Worm (Caenorhabditis elegans): Measurements from ENCODE around the gene F38B6.7.

The F38B6.7 gene

ce11 chrX:6698267-6698666, at the start of gene F38B6.7, which contains the start of gene F38B6.2:
F38B6.7 (minus strand) TSS chrX:6698367.
F38B6.2 (plus strand) TSS chrX:6698533.
- TF ChIP-seq W03F9.2 (tag; optimal IDR thresholded peaks at IDR 0.05) (no peak), him-1 (tag; optimal IDR thresholded peaks at IDR 0.05) (no peak), dao-5 (tag; optimal IDR thresholded peaks at IDR 0.05) (no peak)

- TF ChIP-seq dao-5 (tag; optimal IDR thresholded peaks at IDR 0.05) (no peak), W03F9.2 (tag; optimal IDR thresholded peaks at IDR 0.05) (no peak), him-1 (tag; optimal IDR thresholded peaks at IDR 0.05) (no peak)
Measured at ce11 chrX:6747906-6748356, 49.8 kb upstream of the F38B6.7 start.

ce11 chrX:6746849-6747248, 48.7 kb upstream of the F38B6.7 start:
- TF ChIP-seq W03F9.2 (tag; optimal IDR thresholded peaks at IDR 0.05) (no peak), him-1 (tag; optimal IDR thresholded peaks at IDR 0.05) (no peak), dao-5 (tag; optimal IDR thresholded peaks at IDR 0.05) (no peak)

DNA sequence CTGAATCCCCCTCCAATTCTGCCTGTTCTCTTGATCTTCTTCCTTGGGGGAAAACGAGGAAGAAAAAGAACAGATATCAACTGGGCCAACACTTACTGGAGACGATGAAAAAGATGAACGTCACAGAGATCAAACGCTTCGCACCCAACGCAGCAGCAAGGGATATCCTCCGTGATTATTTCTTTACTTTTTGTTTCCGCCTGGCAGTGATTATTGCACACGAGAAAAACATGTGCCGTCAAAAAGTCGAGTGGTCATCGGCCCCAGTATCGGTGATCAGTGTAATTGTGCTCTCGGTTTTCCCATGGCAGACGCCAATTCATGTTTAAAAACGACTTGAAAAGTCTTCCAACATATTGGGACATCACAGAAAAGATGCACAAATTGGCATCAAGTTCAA, 47.3 kb upstream of the F38B6.7 start:
- TF ChIP-seq W03F9.2 (tag; optimal IDR thresholded peaks at IDR 0.05) = no peak

DNA sequence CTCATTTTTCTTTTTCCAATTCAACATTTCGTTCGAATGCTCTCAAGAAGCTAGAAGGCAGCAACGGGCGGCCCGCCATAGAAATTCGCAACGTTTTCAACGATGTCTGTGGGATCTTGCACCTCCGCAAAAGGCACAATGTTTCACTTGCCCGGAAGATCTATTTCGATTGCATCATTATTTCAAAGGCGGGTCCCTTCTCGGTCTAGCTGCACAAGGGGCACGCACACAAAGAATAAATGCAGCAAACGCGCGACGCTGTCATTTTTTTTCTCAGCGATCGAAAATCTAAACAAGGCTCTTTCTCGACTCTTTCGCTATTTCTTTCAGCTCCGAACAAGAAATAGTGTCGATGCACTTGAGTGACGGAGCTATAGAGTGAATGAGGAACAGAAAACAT, 46.8 kb upstream of the F38B6.7 start:
- no peak for TF ChIP-seq dao-5 (tag; optimal IDR thresholded peaks at IDR 0.05)
- no peak for TF ChIP-seq W03F9.2 (tag; optimal IDR thresholded peaks at IDR 0.05)
- peak; percentile 26 for TF ChIP-seq him-1 (tag; optimal IDR thresholded peaks at IDR 0.05)

DNA sequence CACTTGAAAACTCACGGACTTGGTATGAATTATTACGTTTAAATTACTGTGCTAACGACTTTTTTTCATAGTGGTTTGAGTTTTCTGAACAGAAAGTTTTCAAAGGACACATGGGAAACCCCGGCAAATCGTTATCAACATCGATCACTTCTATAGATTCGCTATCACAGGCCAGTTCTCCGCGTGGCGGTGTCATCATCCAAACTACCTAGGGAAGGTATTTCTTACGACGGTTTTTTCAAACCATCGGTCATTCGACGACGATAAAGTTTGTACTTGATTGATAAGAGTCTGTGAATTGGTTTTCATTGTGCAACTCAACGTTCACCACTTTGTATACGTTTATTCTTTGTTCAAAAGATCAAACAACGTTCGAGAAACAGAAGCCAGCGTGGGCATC, 46.4 kb upstream of the F38B6.7 start:
- TF ChIP-seq W03F9.2 (tag; optimal IDR thresholded peaks at IDR 0.05) (peak; percentile 1), him-1 (tag; optimal IDR thresholded peaks at IDR 0.05) (no peak)

DNA sequence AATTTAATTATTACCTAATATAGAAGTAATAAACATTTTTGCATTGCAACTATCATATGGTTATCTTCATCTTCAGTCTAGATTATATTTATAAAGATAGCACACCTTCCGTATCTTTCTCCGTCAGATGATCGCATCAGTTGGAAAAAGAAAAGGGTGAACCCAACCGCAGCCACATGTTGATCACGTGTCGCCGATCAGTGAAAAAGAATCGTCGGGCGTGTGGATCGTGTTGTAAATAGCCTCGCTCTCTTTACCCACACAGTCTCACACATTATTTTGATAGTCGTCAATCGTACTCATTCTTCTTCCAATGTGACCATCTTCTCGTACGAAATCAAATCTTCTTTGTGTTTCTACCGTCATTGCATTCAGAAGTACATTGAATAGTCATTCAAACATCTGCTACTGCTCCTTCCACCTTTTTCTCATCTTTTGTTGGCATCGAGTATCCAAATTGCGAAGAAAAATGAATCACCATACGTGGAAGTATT, 45.7 kb upstream of the F38B6.7 start:
- no peak for TF ChIP-seq him-1 (tag; optimal IDR thresholded peaks at IDR 0.05)
- peak; percentile 67 for TF ChIP-seq W03F9.2 (tag; optimal IDR thresholded peaks at IDR 0.05)

DNA sequence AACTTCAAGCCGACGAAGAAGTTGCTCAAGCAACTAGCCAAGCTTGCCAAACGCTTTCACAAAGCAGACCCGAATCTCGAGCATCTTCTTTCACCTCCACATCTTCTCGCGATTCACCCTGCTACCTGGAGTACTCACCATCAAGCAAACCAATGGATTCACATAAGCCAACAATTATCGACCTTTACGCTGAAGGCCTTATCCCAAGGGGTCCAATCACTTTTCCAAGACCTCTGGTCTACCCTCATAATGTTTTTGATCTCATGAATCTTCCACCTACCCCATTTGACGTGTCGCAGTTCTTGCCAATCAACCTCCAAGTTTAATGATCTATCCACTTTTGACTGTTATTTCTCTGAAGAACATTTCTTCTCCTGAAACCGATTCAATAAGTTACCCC, 45.2 kb upstream of the F38B6.7 start:
- no peak for TF ChIP-seq W03F9.2 (tag; optimal IDR thresholded peaks at IDR 0.05)
- TF ChIP-seq him-1 (tag; optimal IDR thresholded peaks at IDR 0.05) = no peak
- no peak for TF ChIP-seq dao-5 (tag; optimal IDR thresholded peaks at IDR 0.05)

DNA sequence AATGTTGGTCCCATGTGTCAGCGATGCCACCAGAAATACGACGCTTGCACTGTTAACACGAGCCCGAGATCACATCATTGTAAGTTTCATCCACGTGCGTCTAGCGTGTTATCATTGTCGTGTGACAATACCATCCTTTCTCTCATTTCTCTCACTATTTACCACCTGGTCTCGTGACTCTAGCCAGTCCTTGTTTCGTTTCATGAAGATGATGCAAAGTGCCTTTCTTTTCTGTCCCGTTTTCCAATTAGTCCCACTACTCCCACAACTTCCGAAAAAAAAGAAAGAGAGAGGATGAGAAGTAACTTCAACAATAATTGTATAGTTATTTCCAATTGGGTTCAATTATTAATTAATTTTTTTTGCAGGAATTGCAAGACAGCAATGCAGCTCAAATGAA, 44.7 kb upstream of the F38B6.7 start:
- TF ChIP-seq dao-5 (tag; optimal IDR thresholded peaks at IDR 0.05) (no peak), W03F9.2 (tag; optimal IDR thresholded peaks at IDR 0.05) (no peak), him-1 (tag; optimal IDR thresholded peaks at IDR 0.05) (no peak)

DNA sequence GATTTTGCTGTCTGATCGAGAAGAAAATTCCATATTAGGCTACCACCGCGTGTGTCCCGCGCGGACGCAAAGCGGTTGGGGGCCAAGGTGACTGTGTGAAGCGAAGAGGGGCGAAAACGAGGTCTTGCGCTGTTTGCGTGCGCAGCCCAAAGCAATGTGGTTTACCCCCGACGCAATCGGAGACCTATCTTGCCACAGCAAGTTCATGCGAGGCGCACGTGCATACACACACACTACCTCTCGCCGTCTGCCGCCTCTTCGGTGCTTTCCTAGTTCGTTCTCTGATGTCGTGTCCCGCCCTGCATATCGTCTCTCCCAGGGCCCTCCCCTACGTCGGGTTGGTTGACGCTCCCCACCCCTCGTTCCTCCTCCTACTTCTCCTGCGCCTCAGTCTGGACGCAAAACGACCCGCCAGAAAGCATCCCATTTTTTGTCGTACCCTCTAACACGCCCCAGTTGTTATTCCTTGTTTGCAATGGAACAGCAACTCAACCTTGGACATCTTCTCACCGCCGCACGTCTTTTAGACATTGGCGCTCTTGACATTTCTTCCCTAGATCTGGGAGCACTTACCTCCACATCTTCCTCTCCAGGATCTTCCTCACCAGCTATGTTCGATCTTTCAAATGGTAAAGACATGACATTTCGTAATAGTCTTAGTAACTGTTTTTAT, 44.0 kb upstream of the F38B6.7 start, which contains the start of gene mdl-1:
Gene mdl-1, plus strand, starts transcription at position 341 of the 673 bp plus-strand sequence.
- peak; percentile 4 for TF ChIP-seq him-1 (tag; optimal IDR thresholded peaks at IDR 0.05)
- no peak for TF ChIP-seq dao-5 (tag; optimal IDR thresholded peaks at IDR 0.05)
- no peak for TF ChIP-seq W03F9.2 (tag; optimal IDR thresholded peaks at IDR 0.05)

- TF ChIP-seq W03F9.2 (tag; optimal IDR thresholded peaks at IDR 0.05) (peak; percentile 1), him-1 (tag; optimal IDR thresholded peaks at IDR 0.05) (no peak), dao-5 (tag; optimal IDR thresholded peaks at IDR 0.05) (no peak)
Measured at ce11 chrX:6741532-6741931, 43.4 kb upstream of the F38B6.7 start.

DNA sequence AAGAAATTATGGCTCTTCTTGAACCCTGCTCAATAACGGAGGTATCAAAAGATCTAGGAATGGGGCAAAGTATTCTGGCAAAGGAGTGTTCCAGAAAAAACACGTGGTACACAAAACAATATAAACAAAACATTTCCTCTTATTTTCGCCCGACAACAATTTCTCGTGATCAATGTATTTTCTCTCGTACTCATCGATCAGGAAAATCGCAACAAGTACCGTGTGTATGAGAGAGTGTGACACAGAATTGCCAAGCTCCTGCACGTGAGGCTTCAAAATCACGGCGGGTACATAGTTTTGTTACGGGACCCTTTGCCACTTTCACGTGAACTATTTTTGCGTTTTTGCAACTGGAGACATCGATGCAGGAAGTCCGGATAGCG, 42.8 kb upstream of the F38B6.7 start:
- no peak for TF ChIP-seq dao-5 (tag; optimal IDR thresholded peaks at IDR 0.05)

DNA sequence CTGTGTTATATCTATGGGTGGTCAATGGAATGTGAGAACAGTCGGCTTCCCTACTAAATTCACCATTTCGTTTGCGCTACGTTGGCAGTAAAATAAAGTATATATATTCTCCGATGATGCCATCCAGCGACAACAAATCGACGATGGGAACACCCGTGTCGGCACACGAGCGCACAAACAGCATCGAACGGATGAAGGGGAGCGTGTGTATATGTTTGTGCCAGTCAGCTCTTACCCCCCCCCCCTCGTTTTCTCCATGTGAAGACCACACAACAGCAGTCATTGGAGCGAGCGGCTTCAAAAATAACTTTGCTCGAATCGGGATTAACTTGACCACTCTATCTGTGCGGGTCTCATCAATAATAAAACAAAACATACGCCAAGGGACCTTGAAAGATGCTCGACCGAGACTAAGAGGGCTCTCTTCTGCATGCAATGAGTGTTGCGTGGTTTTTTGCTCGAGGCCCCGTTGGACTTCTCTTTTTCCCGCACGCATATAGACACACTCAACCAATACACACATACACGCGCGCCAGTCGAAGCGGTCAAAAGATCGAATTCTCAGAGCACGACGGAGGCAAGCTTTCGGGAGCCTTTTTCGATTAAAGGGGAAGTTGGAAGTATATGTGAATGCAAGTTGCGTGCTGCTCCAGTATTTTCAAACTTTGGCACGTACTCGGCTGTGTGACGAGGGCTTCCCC, 42.3 kb upstream of the F38B6.7 start:
- TF ChIP-seq him-1 (tag; optimal IDR thresholded peaks at IDR 0.05) = peak; percentile 38
- TF ChIP-seq W03F9.2 (tag; optimal IDR thresholded peaks at IDR 0.05) = no peak

DNA sequence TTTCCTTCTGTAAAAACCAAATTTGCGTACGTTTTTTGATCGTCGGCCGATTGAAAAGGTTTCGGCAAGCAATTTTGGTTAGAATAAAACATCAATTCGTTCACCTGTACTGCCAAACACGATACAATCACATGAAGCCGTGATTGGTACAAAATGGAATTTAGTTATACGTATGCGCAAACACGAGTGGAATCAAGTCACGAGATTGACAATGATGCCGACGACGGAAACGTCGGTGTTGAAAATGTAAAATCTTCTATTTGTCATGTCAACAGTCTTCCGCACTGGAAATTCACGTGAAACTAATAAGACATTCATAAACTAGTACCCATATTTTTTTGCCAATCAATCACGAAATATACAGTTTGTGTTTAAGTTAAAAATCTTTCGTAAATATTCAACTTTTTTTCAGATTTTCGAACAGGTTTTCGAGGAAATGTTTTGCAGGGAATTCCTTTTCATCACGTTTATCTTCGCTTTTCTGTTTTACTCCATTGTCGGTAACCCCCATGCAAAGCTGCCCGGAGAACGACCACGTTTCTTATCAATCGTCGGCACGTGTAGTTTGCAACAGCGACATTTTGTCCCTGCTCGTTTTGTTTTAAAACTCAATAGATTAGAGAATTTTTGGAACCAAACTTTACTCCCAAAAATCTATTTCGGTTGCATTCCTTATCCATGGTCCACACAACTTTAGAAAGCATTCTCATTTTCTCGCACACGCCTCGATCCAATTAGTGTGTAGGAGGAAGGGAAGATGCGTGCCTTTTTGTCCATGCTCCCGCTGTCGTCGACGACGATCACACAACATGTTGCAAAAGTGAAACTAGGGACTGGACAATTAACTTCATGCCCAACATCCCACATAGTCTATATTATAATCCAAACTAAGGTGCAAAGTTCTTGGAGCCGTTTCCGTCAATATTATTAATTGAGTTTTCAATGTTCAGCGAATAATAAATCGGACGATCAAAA, 41.2 kb upstream of the F38B6.7 start:
- no peak for TF ChIP-seq W03F9.2 (tag; optimal IDR thresholded peaks at IDR 0.05)
- peak; percentile 19 for TF ChIP-seq him-1 (tag; optimal IDR thresholded peaks at IDR 0.05)
- no peak for TF ChIP-seq dao-5 (tag; optimal IDR thresholded peaks at IDR 0.05)

Measured in whole organism, L4/young adult.